Worm (Caenorhabditis elegans): ENCODE data around the gene F53E4.1.
A peak's percentile ranks its signal among the peaks of the same experiment; 100 is the strongest.

DNA sequence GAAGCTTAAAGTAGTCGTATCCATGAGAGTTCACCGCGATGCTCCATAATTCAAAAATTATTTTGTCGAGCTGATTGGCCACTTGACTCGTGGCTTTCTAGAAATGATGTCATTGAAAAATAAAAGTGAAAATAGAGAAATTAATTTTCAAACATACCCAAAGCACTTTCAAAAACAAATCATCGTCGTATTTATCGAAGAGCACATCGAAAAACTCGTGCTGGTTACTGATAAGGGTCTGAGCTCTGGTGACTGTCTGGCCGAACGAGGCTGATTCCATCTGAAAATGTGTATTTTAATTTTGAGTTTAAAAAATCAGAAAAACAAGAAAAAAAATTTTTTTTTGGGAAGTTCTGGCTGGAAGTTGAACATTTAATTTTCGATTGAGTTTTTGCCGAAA is 44.3 kb upstream of the F53E4.1 start:
- no peak for TF ChIP-seq fos-1 (tag; optimal IDR thresholded peaks at IDR 0.05)
- no peak for TF ChIP-seq unc-62 (GFP tag; optimal IDR thresholded peaks at IDR 0.05)
- no peak for TF ChIP-seq pqm-1 (tag; optimal IDR thresholded peaks at IDR 0.05)
- TF ChIP-seq mep-1 (tag; optimal IDR thresholded peaks at IDR 0.05): no peak
- peak; percentile 50 for TF ChIP-seq elt-2 (tag; optimal IDR thresholded peaks at IDR 0.05)
- no peak for TF ChIP-seq aha-1 (tag; optimal IDR thresholded peaks at IDR 0.05)
- TF ChIP-seq egl-27 (tag; optimal IDR thresholded peaks at IDR 0.05): no peak
- no peak for TF ChIP-seq nhr-11 (tag; optimal IDR thresholded peaks at IDR 0.05)
- no peak for TF ChIP-seq xbp-1 (tag; optimal IDR thresholded peaks at IDR 0.05)
- TF ChIP-seq ztf-11 (tag; optimal IDR thresholded peaks at IDR 0.05): no peak

Data from whole organism, L1 larva.